Worm (Caenorhabditis elegans) whole organism, late embryonic: Measurements from ENCODE around the gene tftc-3.

ENCODE experiments used
- C38D4.7 ChIP-seq: fragments of 200-800 bp; sonication (Bioruptor generic); optimal IDR thresholded peaks from 2 replicates; lab custom pipeline; 2018; ENCODE audit warnings: mild to moderate bottlenecking, missing genetic modification characterization, moderate library complexity, missing compliant biosample characterization
- K02D7.2 ChIP-seq: sonication (generic microtip); optimal IDR thresholded peaks from 2 replicates; lab custom pipeline; 2017; ENCODE audit warnings: mild to moderate bottlenecking, missing genetic modification characterization, missing compliant biosample characterization
- ama-1 ChIP-seq: fragments of 150-350 bp; optimal IDR thresholded peaks from 2 replicates; lab custom pipeline; 2014
- ceh-22 ChIP-seq: sonication (generic microtip); optimal IDR thresholded peaks from 2 replicates; lab custom pipeline; 2017; ENCODE audit warnings: missing biosample characterization, missing genetic modification characterization
- ceh-24 ChIP-seq: sonication (generic microtip); optimal IDR thresholded peaks from 2 replicates; lab custom pipeline; 2016; ENCODE audit warnings: mild to moderate bottlenecking, missing genetic modification characterization, missing compliant biosample characterization
- ceh-6 ChIP-seq: fragments of 200-800 bp; sonication (Bioruptor generic); optimal IDR thresholded peaks from 2 replicates; lab custom pipeline; 2018; ENCODE audit warnings: mild to moderate bottlenecking, missing genetic modification characterization, missing compliant biosample characterization
- che-1 ChIP-seq: sonication (generic microtip); optimal IDR thresholded peaks from 2 replicates; lab custom pipeline; 2016; ENCODE audit warnings: mild to moderate bottlenecking, missing genetic modification characterization, missing compliant biosample characterization
- elt-2 ChIP-seq: sonication (generic microtip); optimal IDR thresholded peaks from 2 replicates; lab custom pipeline; 2016; ENCODE audit warnings: missing genetic modification reagents, missing genetic modification characterization, missing compliant biosample characterization
- ets-4 ChIP-seq: sonication (generic microtip); optimal IDR thresholded peaks from 2 replicates; lab custom pipeline; 2016; ENCODE audit warnings: missing genetic modification characterization, missing compliant biosample characterization
- fax-1 ChIP-seq: sonication (generic microtip); optimal IDR thresholded peaks from 2 replicates; lab custom pipeline; 2016; ENCODE audit warnings: missing genotype, missing genetic modification characterization, missing compliant biosample characterization
- hlh-13 ChIP-seq: fragments of 200-800 bp; sonication (Bioruptor generic); optimal IDR thresholded peaks from 2 replicates; lab custom pipeline; 2018; ENCODE audit warnings: mild to moderate bottlenecking, missing genetic modification characterization, missing compliant biosample characterization
- hlh-30 ChIP-seq: sonication (generic microtip); optimal IDR thresholded peaks from 2 replicates; lab custom pipeline; 2017; ENCODE audit warnings: antibody characterized with exemption, missing genetic modification characterization, missing compliant biosample characterization; ENCODE audit not compliant: insufficient read depth
- nfya-1 ChIP-seq: sonication (generic microtip); optimal IDR thresholded peaks from 2 replicates; lab custom pipeline; 2017; ENCODE audit warnings: missing genetic modification characterization, mild to moderate bottlenecking, missing compliant biosample characterization, antibody characterized with exemption, moderate library complexity
- nhr-11 ChIP-seq: fragments of 150-350 bp; optimal IDR thresholded peaks from 2 replicates; lab custom pipeline; 2014; ENCODE audit warnings: missing biosample characterization, missing genetic modification characterization
- nhr-232 ChIP-seq: sonication (generic microtip); optimal IDR thresholded peaks from 2 replicates; lab custom pipeline; 2016; ENCODE audit warnings: missing genetic modification characterization, missing compliant biosample characterization
- odd-2 ChIP-seq: sonication (generic microtip); optimal IDR thresholded peaks from 2 replicates; lab custom pipeline; 2017; ENCODE audit warnings: antibody characterized with exemption, mild to moderate bottlenecking, missing genetic modification characterization, missing compliant biosample characterization
- pat-9 ChIP-seq: fragments of 200-800 bp; sonication (Bioruptor generic); optimal IDR thresholded peaks from 2 replicates; lab custom pipeline; 2018; ENCODE audit warnings: mild to moderate bottlenecking, missing genetic modification characterization, moderate library complexity, missing compliant biosample characterization
- pax-1 ChIP-seq: fragments of 150-350 bp; optimal IDR thresholded peaks from 2 replicates; lab custom pipeline; 2014; ENCODE audit warnings: missing biosample characterization, missing genetic modification characterization
- pha-2 ChIP-seq: sonication (generic microtip); optimal IDR thresholded peaks from 2 replicates; lab custom pipeline; 2017; ENCODE audit warnings: mild to moderate bottlenecking, missing genetic modification characterization, missing compliant biosample characterization
- pha-4 ChIP-seq: fragments of 150-350 bp; optimal IDR thresholded peaks from 2 replicates; lab custom pipeline; 2018; ENCODE audit warnings: missing biosample characterization, missing genetic modification reagents, missing genetic modification characterization
- pqm-1 ChIP-seq: sonication (generic microtip); optimal IDR thresholded peaks from 2 replicates; lab custom pipeline; 2016; ENCODE audit warnings: missing genetic modification characterization, missing compliant biosample characterization
- ref-2 ChIP-seq: sonication (generic microtip); optimal IDR thresholded peaks from 2 replicates; lab custom pipeline; 2016; ENCODE audit warnings: missing genetic modification characterization, missing compliant biosample characterization
- sox-4 ChIP-seq: sonication (generic microtip); optimal IDR thresholded peaks from 2 replicates; lab custom pipeline; 2017; ENCODE audit warnings: mild to moderate bottlenecking, missing genetic modification characterization, inconsistent platforms, missing compliant biosample characterization
- syd-9 ChIP-seq: sonication (generic microtip); optimal IDR thresholded peaks from 2 replicates; lab custom pipeline; 2016; ENCODE audit warnings: mild to moderate bottlenecking, missing genetic modification characterization, moderate library complexity, missing compliant biosample characterization
- tbx-7 ChIP-seq: sonication (generic microtip); optimal IDR thresholded peaks from 2 replicates; lab custom pipeline; 2016; ENCODE audit warnings: missing genotype, missing genetic modification characterization, missing compliant biosample characterization
- unc-3 ChIP-seq, 2 experiments: fragments of 200-800 bp in 1 of 2; sonication (Bioruptor generic) in 1 of 2; sonication (generic microtip) in 1 of 2; conservative IDR thresholded peaks in 1 of 2; optimal IDR thresholded peaks in 1 of 2; 2 replicates each; pipeline versions ENCODE4 v1.3.6 to Lab custom; 2016 to 2022; ENCODE audit warnings: missing compliant biosample characterization in 2 of 2, missing genetic modification characterization in 2 of 2, missing genetic modification reagents in 1 of 2
- unc-42 ChIP-seq: sonication (generic microtip); optimal IDR thresholded peaks from 2 replicates; lab custom pipeline; 2016; ENCODE audit warnings: missing genotype, missing genetic modification characterization, missing compliant biosample characterization

Gene tftc-3

DNA sequence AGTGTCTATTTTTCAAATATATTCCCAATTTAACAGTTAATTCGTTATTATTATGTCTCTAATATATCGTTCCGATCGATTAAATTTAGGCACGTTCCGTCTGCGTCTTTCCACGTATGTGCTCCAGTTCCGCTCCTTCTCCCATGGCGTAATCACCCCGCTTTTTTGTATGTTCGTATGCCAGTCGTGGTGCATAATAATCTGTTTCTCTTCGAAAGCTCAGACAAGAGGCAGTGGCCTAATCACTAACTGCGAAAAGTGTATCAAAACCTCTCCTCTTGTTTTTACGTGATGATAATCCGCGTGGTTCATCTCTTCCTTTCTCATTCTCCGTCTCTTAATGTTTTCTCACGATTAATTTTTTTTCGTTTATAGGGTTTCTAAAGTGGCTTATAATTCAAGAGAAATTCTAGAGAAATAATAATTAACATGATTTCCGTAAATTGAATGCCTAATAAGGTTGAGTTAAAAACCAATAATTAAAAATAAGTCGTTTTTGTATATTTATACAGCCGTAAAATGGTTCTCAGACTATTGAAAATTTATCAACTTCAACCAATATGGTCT is 37.6 kb upstream of the tftc-3 start:
- no peak for TF ChIP-seq pha-4 (tag; lab: Kevin White, UChicago)
- TF ChIP-seq C38D4.7 (GFP tag; lab: Kevin White, UChicago) = no peak

DNA sequence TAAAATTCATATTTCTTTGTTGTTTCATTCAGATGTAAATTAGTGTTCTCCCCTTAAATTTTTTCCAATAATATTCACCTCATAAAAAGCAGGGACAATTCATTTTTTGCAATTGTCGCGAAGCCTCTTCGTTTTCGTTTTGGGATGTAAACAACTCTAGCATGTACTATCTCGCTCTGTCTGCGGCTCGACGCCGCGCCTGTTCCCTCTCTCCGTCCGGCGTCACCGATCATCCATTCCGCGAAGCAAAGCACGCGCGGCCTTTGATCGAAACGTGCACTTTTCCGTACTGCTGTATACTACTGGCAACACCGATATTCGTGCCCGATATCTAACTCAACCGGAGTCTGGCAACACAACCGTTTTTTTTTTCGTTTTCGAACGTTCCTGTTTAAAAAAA is 36.8 kb upstream of the tftc-3 start:
- TF ChIP-seq ets-4 (tag; lab: Kevin White, UChicago) (no peak), pha-2 (no peak)

DNA sequence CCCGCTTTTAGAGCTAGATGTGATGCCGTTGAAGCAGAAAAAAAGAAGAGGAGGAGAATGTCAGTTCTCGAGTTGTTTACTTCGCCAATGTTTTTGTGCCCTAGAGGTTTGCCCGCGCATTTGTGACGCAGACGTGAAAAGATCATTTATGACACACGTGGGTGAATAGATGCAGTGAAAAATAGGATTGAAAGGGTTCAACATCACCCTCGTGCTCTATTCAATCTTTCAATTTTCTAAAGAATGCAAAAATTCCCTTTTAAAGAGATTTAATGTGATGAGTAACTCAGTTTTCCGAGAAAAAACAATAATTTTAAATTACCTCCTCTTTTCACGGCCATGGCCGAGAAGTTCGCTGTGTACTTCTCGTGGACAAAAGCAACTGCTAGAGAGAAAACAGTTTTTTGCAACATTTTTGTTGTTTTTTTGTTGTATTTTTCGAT is 36.3 kb upstream of the tftc-3 start:
- TF ChIP-seq ceh-24 (tag; lab: Kevin White, UChicago) (no peak), unc-42 (tag; lab: Kevin White, UChicago) (peak; percentile 17), pax-1 (no peak), ceh-6 (GFP tag; lab: Kevin White, UChicago) (no peak), C38D4.7 (GFP tag; lab: Kevin White, UChicago) (no peak), hlh-30 (tag; lab: Kevin White, UChicago) (peak; percentile 2), hlh-13 (GFP tag; lab: Kevin White, UChicago) (no peak)

- TF ChIP-seq pqm-1 (tag; lab: Kevin White, UChicago) = no peak
- TF ChIP-seq tbx-7 (tag; lab: Kevin White, UChicago) = no peak
- no peak for TF ChIP-seq nhr-232 (tag; lab: Kevin White, UChicago)
- no peak for TF ChIP-seq pax-1
- no peak for TF ChIP-seq syd-9 (tag; lab: Kevin White, UChicago)
- TF ChIP-seq odd-2 (tag; lab: Kevin White, UChicago) = no peak
- TF ChIP-seq elt-2 (tag; lab: Kevin White, UChicago) = no peak
- no peak for TF ChIP-seq ama-1 (lab: Kevin White, UChicago)
Measured at ce11 chrV:10245615-10246014, 35.5 kb upstream of the tftc-3 start.

DNA sequence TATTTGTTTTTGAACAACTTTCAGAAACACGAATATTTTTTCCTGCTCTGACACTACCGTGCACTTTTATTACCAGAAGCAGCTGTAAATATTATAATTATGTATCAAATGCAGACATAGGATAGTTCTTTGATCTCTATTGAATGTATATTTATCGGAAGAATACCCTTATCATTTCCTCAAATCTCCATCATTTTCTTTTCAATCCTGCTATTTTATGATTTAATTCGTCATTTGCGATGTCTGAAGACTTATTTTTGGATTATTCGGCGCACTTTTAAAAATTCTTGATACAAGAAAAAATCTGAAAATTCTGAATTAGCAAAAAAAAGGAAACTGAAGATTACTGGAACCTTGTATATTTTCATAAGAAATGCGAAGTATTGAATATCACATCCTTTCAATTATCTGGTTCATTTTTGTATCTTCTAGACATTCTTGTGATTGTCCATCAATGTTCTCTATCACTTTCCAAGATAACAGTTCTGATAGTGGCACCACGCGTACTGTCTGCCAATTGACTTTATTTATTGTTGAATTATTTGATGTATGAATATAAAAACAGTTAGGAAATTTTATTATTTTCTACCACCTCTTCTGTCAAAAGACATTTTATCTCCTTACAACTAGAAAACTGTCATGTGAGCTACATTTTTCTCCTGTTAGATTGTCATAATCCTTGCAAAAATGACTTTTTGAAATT is 34.0 kb upstream of the tftc-3 start:
- TF ChIP-seq fax-1 (tag; lab: Kevin White, UChicago) (no peak), elt-2 (tag; lab: Kevin White, UChicago) (peak; percentile 76)

ce11 chrV:10243105-10243504 is 33.0 kb upstream of the tftc-3 start, which contains the start of gene C12D8.9:
Gene C12D8.9 (minus strand): TSS chrV:10243205.
- TF ChIP-seq sox-4 (tag; lab: Kevin White, UChicago) (no peak), unc-3 (GFP tag; conservative IDR thresholded peaks at IDR 0.05; lab: Robert Waterston, UW) (no peak), unc-3 (tag; optimal IDR thresholded peaks at IDR 0.05; lab: Kevin White, UChicago) (no peak), K02D7.2 (tag; lab: Kevin White, UChicago) (no peak), ceh-22 (tag; lab: Kevin White, UChicago) (no peak), nhr-232 (tag; lab: Kevin White, UChicago) (no peak), pat-9 (no peak), che-1 (no peak), ref-2 (no peak), nhr-11 (tag; lab: Kevin White, UChicago) (no peak), unc-42 (tag; lab: Kevin White, UChicago) (no peak), nfya-1 (tag; lab: Kevin White, UChicago) (no peak)
